In genomic region chrIII:1388274-1389058, ce11 we compare ENCODE assay signal across 4 worm cellular contexts.
A peak's percentile ranks its signal among the peaks of the same experiment; 100 is the strongest.
TF ChIP-seq lines count a peak whose summit lies in the region.

Gene pals-20, minus strand, starts transcription at chrIII:1388324.

TF ChIP-seq in whole organism, L2 larva, 48 proteins besides CTCF, POLR2A, EP300 and RAD21:
- TF ChIP-seq fos-1 (tag; optimal IDR thresholded peaks at IDR 0.05; lab: Kevin White, UChicago) = peak; percentile 67
- TF ChIP-seq sem-4 (tag; optimal IDR thresholded peaks at IDR 0.05; lab: Kevin White, UChicago) = no peak

TF ChIP-seq in whole organism, L3 larva, 47 proteins besides CTCF, POLR2A, EP300 and RAD21:
- peak; percentile 16 for TF ChIP-seq pqm-1 (tag; optimal IDR thresholded peaks at IDR 0.05; lab: Kevin White, UChicago)
- TF ChIP-seq nhr-76 (tag; optimal IDR thresholded peaks at IDR 0.05; lab: Kevin White, UChicago) = no peak
- TF ChIP-seq elt-2 (tag; optimal IDR thresholded peaks at IDR 0.05; lab: Kevin White, UChicago) = peak; percentile 49

TF ChIP-seq in whole organism, L4 larva, 104 proteins besides CTCF, POLR2A, EP300 and RAD21:
- TF ChIP-seq F49E8.2 (tag; optimal IDR thresholded peaks at IDR 0.05; lab: Kevin White, UChicago; ENCODE audit: borderline replicate concordance) = no peak
- TF ChIP-seq nhr-10 (tag; optimal IDR thresholded peaks at IDR 0.05; lab: Kevin White, UChicago) = no peak
- TF ChIP-seq ama-1 (optimal IDR thresholded peaks at IDR 0.05; lab: Kevin White, UChicago) = no peak
- no peak for TF ChIP-seq spr-3 (GFP tag; optimal IDR thresholded peaks at IDR 0.05; lab: Kevin White, UChicago)
- TF ChIP-seq daf-16 (GFP tag; optimal IDR thresholded peaks at IDR 0.05; lab: Kevin White, UChicago) = no peak
- peak; percentile 59 for TF ChIP-seq daf-16 (tag; optimal IDR thresholded peaks at IDR 0.05; lab: Kevin White, UChicago)
- TF ChIP-seq nhr-76 (tag; optimal IDR thresholded peaks at IDR 0.05; lab: Kevin White, UChicago) = no peak
- TF ChIP-seq hlh-30 (tag; optimal IDR thresholded peaks at IDR 0.05; lab: Kevin White, UChicago; ENCODE audit: insufficient read depth) = peak; percentile 26
- peak; percentile 55 for TF ChIP-seq hlh-11 (tag; optimal IDR thresholded peaks at IDR 0.05; lab: Kevin White, UChicago)
- peak; percentile 34; the same call in 1 of the 2 replicates for TF ChIP-seq dmd-6 (GFP tag; IDR thresholded peaks at IDR 0.05; lab: Robert Waterston, UW)
- TF ChIP-seq unc-62 (GFP tag; optimal IDR thresholded peaks at IDR 0.05 in 1 of 2; lab: Kevin White, UChicago) = peak in 1 of 2 experiments; percentile 82
- no peak for TF ChIP-seq unc-62 (tag; optimal IDR thresholded peaks at IDR 0.05; lab: Kevin White, UChicago)
- peak; percentile 70 for TF ChIP-seq dve-1 (tag; optimal IDR thresholded peaks at IDR 0.05; lab: Kevin White, UChicago; ENCODE audit: insufficient read depth)
- TF ChIP-seq pqm-1 (tag; optimal IDR thresholded peaks at IDR 0.05; lab: Kevin White, UChicago) = peak; percentile 1
- TF ChIP-seq nhr-28 (tag; optimal IDR thresholded peaks at IDR 0.05; lab: Kevin White, UChicago) = peak; percentile 23
TF ChIP-seq in whole organism, L4 larva: peak in this region for 8.

TF ChIP-seq in whole organism, young adult, 124 proteins besides CTCF, POLR2A, EP300 and RAD21:
- TF ChIP-seq nhr-80 (tag; optimal IDR thresholded peaks at IDR 0.05; lab: Kevin White, UChicago) (peak; percentile 48), nfya-2 (GFP tag; IDR thresholded peaks at IDR 0.05; lab: Robert Waterston, UW) (no peak), ccch-3 (GFP tag; optimal IDR thresholded peaks at IDR 0.05; lab: Kevin White, UChicago) (no peak), K11D2.4 (GFP tag; IDR thresholded peaks at IDR 0.05; lab: Robert Waterston, UW) (no peak), T26A5.8 (tag; optimal IDR thresholded peaks at IDR 0.05; lab: Kevin White, UChicago) (no peak)
TF ChIP-seq in whole organism, young adult: peak in this region for 1.
